Worm (Caenorhabditis elegans) whole organism, L4/young adult: ENCODE data around the gene sas-5.

Experiments used
- W03F9.2 ChIP-seq: fragments of 150-350 bp; optimal IDR thresholded peaks from 2 replicates; lab custom pipeline; 2014; ENCODE audit warnings: missing biosample characterization, missing genetic modification characterization
- dao-5 ChIP-seq: sonication (generic microtip); optimal IDR thresholded peaks from 2 replicates; lab custom pipeline; 2016; ENCODE audit warnings: missing genotype, missing genetic modification characterization, moderate library complexity, missing compliant biosample characterization
- him-1 ChIP-seq: sonication (generic microtip); optimal IDR thresholded peaks from 2 replicates; lab custom pipeline; 2016; ENCODE audit warnings: missing genotype, missing genetic modification reagents, missing genetic modification characterization, missing compliant biosample characterization

ce11 chrV:11574563-11574962, 36.0 kb upstream of the sas-5 start:
- TF ChIP-seq W03F9.2 (tag; lab: Kevin White, UChicago) (no peak), him-1 (no peak), dao-5 (tag; lab: Kevin White, UChicago) (no peak)
